Worm (Caenorhabditis elegans) whole organism, late embryonic: ENCODE measurements around the gene chts-1.

Source experiments
- ceh-14 ChIP-seq: sonication (generic microtip); optimal IDR thresholded peaks from 2 replicates; lab custom pipeline; 2016; ENCODE audit warnings: missing genotype, missing genetic modification characterization, missing compliant biosample characterization
- ceh-19 ChIP-seq: fragments of 200-800 bp; sonication (Bioruptor generic); optimal IDR thresholded peaks from 2 replicates; lab custom pipeline; 2018; ENCODE audit warnings: mild to moderate bottlenecking, missing genetic modification characterization, missing compliant biosample characterization
- ceh-45 ChIP-seq: fragments of 200-800 bp; sonication (Bioruptor generic); IDR thresholded peaks from 2 replicates; pipeline ENCODE4 v1.3.6; 2022; ENCODE audit warnings: missing genetic modification reagents, missing genetic modification characterization, missing compliant biosample characterization
- ceh-9 ChIP-seq: sonication (generic microtip); optimal IDR thresholded peaks from 2 replicates; lab custom pipeline; 2016; ENCODE audit warnings: mild to moderate bottlenecking, missing genetic modification characterization, inconsistent platforms, missing compliant biosample characterization
- pros-1 ChIP-seq: fragments of 150-350 bp; optimal IDR thresholded peaks from 2 replicates; lab custom pipeline; 2014; ENCODE audit warnings: missing biosample characterization, missing genetic modification reagents, missing genetic modification characterization
- sdc-2 ChIP-seq: sonication (generic microtip); optimal IDR thresholded peaks from 2 replicates; lab custom pipeline; 2016; ENCODE audit warnings: missing genotype, missing genetic modification characterization, missing compliant biosample characterization
- unc-55 ChIP-seq: sonication (generic microtip); optimal IDR thresholded peaks from 2 replicates; lab custom pipeline; 2017; ENCODE audit warnings: missing biosample characterization, missing genetic modification reagents, missing genetic modification characterization

ce11 chrX:7485748-7486147 is 33.7 kb downstream of the chts-1 start, which contains the start of gene gly-12:
- TF ChIP-seq unc-55 (GFP tag; lab: Kevin White, UChicago) (no peak), ceh-19 (no peak), ceh-45 (no peak), pros-1 (tag; lab: Kevin White, UChicago) (no peak), sdc-2 (no peak), ceh-9 (tag; lab: Kevin White, UChicago) (no peak), ceh-14 (tag; lab: Kevin White, UChicago) (no peak)
